Fruit fly (Drosophila melanogaster) whole organism: ENCODE data around the gene CG10996.

Experiments
- CG8478 ChIP-seq: fragments of >200 bp; optimal IDR thresholded peaks from 2 replicates; lab custom pipeline; 2018; ENCODE audit warnings: inconsistent platforms
- Dll ChIP-seq: fragments of >200 bp; optimal IDR thresholded peaks from 2 replicates; lab custom pipeline; 2017
- EcR ChIP-seq, 2 experiments: fragments of >200 bp; optimal IDR thresholded peaks; 2 replicates each; lab custom pipeline; 2017; ENCODE audit warnings: missing biosample characterization in 2 of 2, missing genetic modification characterization in 2 of 2, missing genetic modification reagents in 2 of 2
- pan ChIP-seq: fragments of >200 bp; optimal IDR thresholded peaks from 2 replicates; lab custom pipeline; 2017
- psq ChIP-seq: fragments of >200 bp; optimal IDR thresholded peaks from 2 replicates; lab custom pipeline; 2017
- usp ChIP-seq: fragments of >200 bp; optimal IDR thresholded peaks from 2 replicates; lab custom pipeline; 2017; ENCODE audit warnings: missing biosample characterization, missing genetic modification characterization, mixed read lengths

Gene CG10996

DNA sequence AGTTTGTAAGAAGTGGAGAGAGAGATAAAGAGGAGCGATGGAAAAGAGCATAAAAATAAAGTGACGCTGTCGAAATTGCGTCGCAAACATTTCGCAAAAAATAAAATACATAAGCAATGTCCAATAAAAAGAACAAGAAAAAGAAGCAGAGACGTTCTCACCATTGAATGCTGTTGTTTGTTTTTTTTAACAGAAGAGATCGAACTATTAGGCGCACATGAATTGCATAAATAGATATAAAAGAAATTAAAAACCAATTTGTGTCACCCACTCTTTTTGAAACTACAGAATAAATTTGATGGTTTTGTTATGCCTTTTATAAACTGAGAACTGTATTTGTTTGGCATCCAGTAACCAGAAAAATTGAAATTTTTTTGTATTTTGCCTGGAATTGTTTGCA is 43.7 kb downstream of the CG10996 start:
- TF ChIP-seq pan (no peak), EcR (GFP tag; optimal IDR thresholded peaks at IDR 0.05; lab: Kevin White, UChicago) (no peak), CG8478 (lab: Kevin White, UChicago) (no peak), Dll (lab: Kevin White, UChicago) (no peak)

DNA sequence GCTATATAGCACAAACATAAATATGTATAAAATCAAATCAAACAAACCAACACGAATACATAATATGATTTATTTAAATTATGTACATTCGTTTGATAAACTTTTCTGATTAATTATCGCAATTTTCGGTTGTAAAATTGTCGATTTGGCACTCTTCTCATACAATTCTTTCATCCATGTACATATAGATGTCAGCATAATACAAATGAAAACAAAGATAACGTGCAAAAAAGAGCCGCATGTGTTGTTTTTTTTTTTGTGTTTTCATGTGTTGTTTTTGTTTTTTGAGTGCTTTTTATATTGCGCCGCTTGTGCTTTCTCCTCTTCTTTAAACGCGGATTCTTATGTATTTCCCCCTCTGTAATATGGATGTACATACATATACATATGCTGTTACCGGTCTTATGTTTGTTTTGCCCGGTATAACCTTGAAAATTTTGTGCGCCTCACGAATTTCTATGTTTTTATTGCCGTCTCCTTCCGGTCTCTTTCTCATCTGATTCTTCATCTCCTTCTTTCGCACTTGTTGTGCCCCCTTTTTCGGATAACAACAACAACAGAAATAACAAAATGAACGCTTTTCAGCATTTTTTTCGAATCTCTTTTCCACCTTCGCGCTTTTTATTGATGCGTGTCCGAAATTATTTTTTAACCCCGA is 44.2 kb downstream of the CG10996 start:
- TF ChIP-seq psq (peak; percentile 36), CG8478 (lab: Kevin White, UChicago) (no peak)

DNA sequence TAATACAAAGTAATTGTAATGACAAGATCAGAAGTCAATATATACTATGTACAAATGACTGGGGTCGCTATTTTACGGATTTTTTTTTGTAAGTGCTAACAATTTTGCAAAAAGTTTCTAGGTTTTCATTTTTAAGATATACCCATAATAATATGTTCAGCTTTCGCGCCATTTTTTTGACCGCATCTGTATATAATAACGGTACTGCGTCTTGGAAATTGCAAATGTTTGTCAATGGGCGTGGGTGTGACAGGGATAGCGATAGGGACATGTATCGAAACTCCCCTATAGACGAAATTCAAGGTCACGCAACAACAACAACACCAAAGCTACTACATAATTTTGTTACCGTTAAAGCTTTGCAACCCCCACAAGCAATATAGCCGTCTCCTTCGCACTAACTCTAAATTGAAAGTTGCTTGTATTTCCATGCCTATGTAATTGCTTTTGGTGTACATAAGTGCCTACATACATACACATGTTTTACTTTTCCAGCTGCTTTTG is 44.8 kb downstream of the CG10996 start:
- TF ChIP-seq psq = no peak
- TF ChIP-seq Dll (lab: Kevin White, UChicago) = no peak
- no peak for TF ChIP-seq usp (GFP tag; lab: Kevin White, UChicago)
- no peak for TF ChIP-seq CG8478 (lab: Kevin White, UChicago)
- no peak for TF ChIP-seq EcR (GFP tag; optimal IDR thresholded peaks at IDR 0.05; lab: Kevin White, UChicago)

DNA sequence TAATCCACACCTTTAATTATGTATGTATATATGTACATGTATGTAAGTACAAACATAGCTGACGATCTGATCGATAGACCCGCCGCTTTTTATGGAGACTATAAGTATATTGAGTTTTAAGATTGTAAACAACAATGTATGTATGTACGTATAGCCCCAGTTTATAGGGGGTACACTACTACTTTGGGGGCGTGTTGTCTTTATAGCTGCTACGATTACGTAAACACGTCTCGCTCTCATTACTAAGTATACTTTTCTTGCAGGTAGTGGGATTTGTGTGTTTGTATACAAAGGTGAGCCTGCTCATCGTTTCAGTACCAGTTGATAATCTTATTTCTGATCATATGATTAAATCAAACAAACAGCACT is 47.6 kb downstream of the CG10996 start:
- TF ChIP-seq Dll (lab: Kevin White, UChicago) (no peak), pan (no peak), EcR (GFP tag; optimal IDR thresholded peaks at IDR 0.05; lab: Kevin White, UChicago) (no peak), psq (no peak), CG8478 (lab: Kevin White, UChicago) (no peak), usp (GFP tag; lab: Kevin White, UChicago) (no peak)

DNA sequence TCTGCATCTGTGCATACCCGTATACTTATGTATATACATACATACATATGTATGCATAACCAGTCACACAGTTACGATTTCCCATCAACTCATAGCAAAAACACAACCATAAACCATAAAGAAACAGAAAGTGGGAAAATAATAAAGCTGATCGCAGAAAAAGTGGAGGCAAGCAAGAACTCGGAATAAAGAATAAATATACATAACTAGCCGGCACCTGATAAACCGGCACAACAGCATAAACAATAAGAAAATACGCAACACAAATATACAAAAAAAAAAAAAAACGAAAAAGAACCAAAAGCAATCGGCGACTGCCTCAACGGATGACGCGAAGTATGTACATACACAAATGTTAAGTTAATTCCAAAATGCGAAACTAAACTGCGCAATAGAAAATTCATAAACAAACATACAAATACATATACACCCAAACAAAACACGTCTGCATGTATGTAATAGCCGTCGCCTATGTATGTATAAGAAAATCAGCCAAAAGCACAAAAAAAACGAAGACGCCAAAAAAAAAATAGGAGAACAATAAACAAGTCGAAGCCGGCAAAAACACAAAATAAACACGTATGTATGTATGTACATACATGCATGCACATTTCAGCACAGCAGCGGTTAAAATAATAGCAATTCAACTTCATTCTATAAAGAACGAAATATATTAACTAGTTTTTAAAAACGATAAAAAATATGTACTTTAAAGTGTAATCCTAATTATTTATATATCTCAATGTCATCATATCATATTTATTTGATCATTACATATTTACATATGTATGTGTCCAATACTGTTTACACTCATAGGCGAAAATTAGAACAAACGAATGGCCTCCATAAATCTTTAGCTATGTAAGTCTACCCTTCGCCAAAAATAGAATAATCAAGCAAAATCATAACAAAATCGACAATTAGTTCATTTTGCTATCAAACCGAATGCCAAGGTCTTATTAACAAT is 48.2 kb downstream of the CG10996 start:
- no peak for TF ChIP-seq pan

DNA sequence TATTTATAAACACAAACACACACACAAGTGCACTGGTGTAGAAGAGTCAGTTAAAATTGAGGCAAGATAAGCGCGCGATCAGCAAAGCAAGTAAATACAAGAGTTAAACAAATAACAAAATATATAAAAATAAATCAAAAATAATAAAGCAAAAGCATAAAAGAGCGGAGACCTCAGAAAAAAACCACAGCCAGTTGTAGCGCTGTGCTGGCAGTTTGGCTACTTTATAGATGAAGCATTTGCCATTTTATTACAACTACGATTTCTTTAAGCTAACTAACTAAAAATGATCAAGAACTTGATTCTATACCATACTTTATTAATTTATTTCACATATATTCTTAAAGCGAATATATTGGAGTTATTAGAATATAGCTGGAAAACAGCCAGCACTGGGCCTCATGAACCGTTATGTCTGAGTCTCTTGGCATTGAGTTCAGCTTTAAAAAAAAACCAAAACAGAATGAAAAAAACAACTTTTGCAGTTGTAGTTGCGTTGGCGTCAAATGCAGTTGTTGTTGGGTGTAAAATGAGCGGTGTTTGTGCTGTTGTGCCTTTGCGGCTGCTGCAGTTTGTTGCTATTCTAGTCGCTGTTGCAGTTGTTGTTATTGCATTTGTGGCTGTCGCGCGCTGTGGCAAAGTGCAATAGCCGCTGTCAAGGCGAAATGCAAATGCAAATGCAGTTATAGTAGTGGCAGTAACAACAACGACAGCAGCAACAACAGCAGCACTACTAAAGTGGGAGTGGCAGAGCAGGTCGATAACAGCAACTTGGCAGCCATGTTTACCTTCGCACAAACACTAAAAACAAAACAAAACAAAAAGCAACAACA is 49.6 kb downstream of the CG10996 start:
- TF ChIP-seq usp (GFP tag; lab: Kevin White, UChicago) = no peak
- TF ChIP-seq EcR (GFP tag; optimal IDR thresholded peaks at IDR 0.05; lab: Kevin White, UChicago) = peak in 1 of 2 experiments; percentile 69
- no peak for TF ChIP-seq CG8478 (lab: Kevin White, UChicago)
- no peak for TF ChIP-seq psq
- no peak for TF ChIP-seq Dll (lab: Kevin White, UChicago)
- no peak for TF ChIP-seq pan

DNA sequence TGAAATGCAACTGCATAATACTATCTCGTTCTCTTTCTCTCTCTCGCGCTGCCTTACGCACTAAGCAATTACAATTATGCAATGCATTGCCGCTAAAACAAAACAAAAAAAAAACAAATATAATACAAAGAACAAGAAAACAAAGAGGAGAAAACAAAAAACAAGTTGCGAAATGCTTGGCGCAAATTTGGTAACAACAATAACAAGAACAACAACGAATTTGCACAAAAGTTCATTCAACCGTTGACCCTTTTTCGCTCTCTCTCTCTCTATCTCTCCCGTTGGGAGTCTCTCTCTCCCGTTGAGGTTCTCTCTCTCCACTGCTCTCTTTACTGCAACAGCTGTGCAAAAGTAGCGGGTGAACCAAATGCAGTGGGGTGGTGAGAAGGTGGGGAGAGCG is 50.4 kb downstream of the CG10996 start:
- no peak for TF ChIP-seq usp (GFP tag; lab: Kevin White, UChicago)
- peak in 1 of 2 experiments; percentile 80 for TF ChIP-seq EcR (GFP tag; optimal IDR thresholded peaks at IDR 0.05; lab: Kevin White, UChicago)
- TF ChIP-seq CG8478 (lab: Kevin White, UChicago) = no peak
- no peak for TF ChIP-seq pan
- TF ChIP-seq Dll (lab: Kevin White, UChicago) = no peak
- no peak for TF ChIP-seq psq
